Fruit fly (Drosophila melanogaster) whole organism, embryonic: ENCODE results near the gene CG43867.

Experiments
- Bgb ChIP-seq: fragments of 200-800 bp; sonication (Bioruptor generic); IDR thresholded peaks from 2 replicates; pipeline ENCODE4 v1.3.6; 2022; ENCODE audit warnings: missing biosample characterization, missing genetic modification characterization; ENCODE audit not compliant: partially characterized antibody
- CG14667 ChIP-seq: fragments of 200-800 bp; sonication (Bioruptor generic); IDR thresholded peaks from 2 replicates; pipeline ENCODE4 v1.3.6; 2022; ENCODE audit warnings: missing biosample characterization, missing genetic modification characterization
- CG14710 ChIP-seq: fragments of 200-800 bp; sonication (Bioruptor generic); optimal IDR thresholded peaks from 3 replicates; lab custom pipeline; 2019; ENCODE audit warnings: missing biosample characterization, mild to moderate bottlenecking, missing genetic modification characterization, moderate library complexity
- CG15514 ChIP-seq: fragments of 200-800 bp; sonication (Bioruptor generic); optimal IDR thresholded peaks from 3 replicates; lab custom pipeline; 2017; ENCODE audit warnings: missing biosample characterization, missing genetic modification characterization, mild to moderate bottlenecking, moderate library complexity, missing genetic modification reagents
- CG1603 ChIP-seq: fragments of 200-800 bp; sonication (Bioruptor generic); optimal IDR thresholded peaks from 2 replicates; lab custom pipeline; 2019; ENCODE audit warnings: missing biosample characterization, mild to moderate bottlenecking, missing genetic modification characterization, moderate library complexity
- CG16813 ChIP-seq: fragments of 200-800 bp; sonication (Bioruptor generic); IDR thresholded peaks from 3 replicates; pipeline ENCODE4 v1.3.6; 2022; ENCODE audit warnings: missing biosample characterization, missing genetic modification characterization; ENCODE audit not compliant: partially characterized antibody
- CG17186 ChIP-seq: fragments of 200-800 bp; sonication (Bioruptor generic); optimal IDR thresholded peaks from 3 replicates; lab custom pipeline; 2017; ENCODE audit warnings: missing biosample characterization, missing genetic modification reagents, missing genetic modification characterization
- CG1832 ChIP-seq: fragments of 200-800 bp; sonication (Bioruptor generic); optimal IDR thresholded peaks from 2 replicates; lab custom pipeline; 2017; ENCODE audit warnings: missing biosample characterization, mild to moderate bottlenecking, missing genetic modification characterization, inconsistent platforms
- CG2116 ChIP-seq: fragments of 200-800 bp; sonication (Bioruptor generic); optimal IDR thresholded peaks from 3 replicates; lab custom pipeline; 2018; ENCODE audit warnings: missing biosample characterization, mild to moderate bottlenecking, missing genetic modification characterization
- CG31365 ChIP-seq: fragments of 200-800 bp; sonication (Bioruptor generic); optimal IDR thresholded peaks from 2 replicates; lab custom pipeline; 2018; ENCODE audit warnings: missing biosample characterization, mild to moderate bottlenecking, missing genetic modification characterization
- CG3995 ChIP-seq: fragments of 200-800 bp; sonication (Bioruptor generic); optimal IDR thresholded peaks from 3 replicates; lab custom pipeline; 2016; ENCODE audit warnings: missing biosample characterization, missing genetic modification characterization
- CG4820 ChIP-seq: fragments of 200-800 bp; sonication (Bioruptor generic); optimal IDR thresholded peaks from 3 replicates; lab custom pipeline; 2016; ENCODE audit warnings: missing biosample characterization, missing genetic modification characterization
- CG6791 ChIP-seq: fragments of 200-800 bp; sonication (Bioruptor generic); IDR thresholded peaks from 3 replicates; pipeline ENCODE4 v1.3.6; 2022; ENCODE audit warnings: missing biosample characterization, missing genetic modification characterization; ENCODE audit not compliant: partially characterized antibody
- CG9609 ChIP-seq: fragments of 200-800 bp; sonication (Bioruptor generic); optimal IDR thresholded peaks from 3 replicates; lab custom pipeline; 2016; ENCODE audit warnings: missing biosample characterization, missing genetic modification characterization
- CG9876 ChIP-seq: fragments of 200-800 bp; sonication (Bioruptor generic); optimal IDR thresholded peaks from 2 replicates; lab custom pipeline; 2016; ENCODE audit warnings: missing biosample characterization, missing genetic modification characterization
- CoRest ChIP-seq: fragments of 200-800 bp; sonication (Bioruptor generic); optimal IDR thresholded peaks from 3 replicates; lab custom pipeline; 2018; ENCODE audit warnings: missing biosample characterization, mild to moderate bottlenecking, missing genetic modification characterization, moderate library complexity
- Dp ChIP-seq: fragments of 200-800 bp; sonication (Bioruptor generic); optimal IDR thresholded peaks from 2 replicates; lab custom pipeline; 2018; ENCODE audit warnings: missing biosample characterization, mild to moderate bottlenecking, missing genetic modification characterization, moderate library complexity
- Drgx ChIP-seq: fragments of 200-800 bp; sonication (Bioruptor generic); IDR thresholded peaks from 2 replicates; pipeline ENCODE4 v1.3.6; 2022; ENCODE audit warnings: missing biosample characterization, missing genetic modification characterization
- Elba2 ChIP-seq: fragments of 200-800 bp; sonication (Bioruptor generic); optimal IDR thresholded peaks from 3 replicates; lab custom pipeline; 2016; ENCODE audit warnings: missing biosample characterization, missing genetic modification characterization
- GATAe ChIP-seq: fragments of 200-800 bp; sonication (Bioruptor generic); conservative IDR thresholded peaks from 2 replicates; pipeline ENCODE4 v1.3.6; 2022; ENCODE audit warnings: missing biosample characterization, missing genetic modification characterization
- Gug ChIP-seq: fragments of 200-800 bp; sonication (Bioruptor generic); IDR thresholded peaks from 4 replicates; pipeline ENCODE4 v1.3.6; 2022; ENCODE audit warnings: missing biosample characterization, missing genetic modification characterization
- HLH4C ChIP-seq: fragments of 200-800 bp; sonication (Bioruptor generic); IDR thresholded peaks from 3 replicates; pipeline ENCODE4 v1.3.6; 2022; ENCODE audit warnings: missing biosample characterization, missing genetic modification characterization; ENCODE audit not compliant: partially characterized antibody
- Hr51 ChIP-seq, 2 experiments: fragments of 200-800 bp; sonication (Bioruptor generic); optimal IDR thresholded peaks; 2 replicates in 1 of 2; 3 replicates in 1 of 2; lab custom pipeline; 2016 to 2018; ENCODE audit warnings: missing biosample characterization in 2 of 2, missing genetic modification characterization in 2 of 2, mild to moderate bottlenecking in 1 of 2, moderate library complexity in 1 of 2
- Lhr ChIP-seq: fragments of 200-800 bp; sonication (Bioruptor generic); optimal IDR thresholded peaks from 3 replicates; lab custom pipeline; 2017; ENCODE audit warnings: mild to moderate bottlenecking, missing biosample characterization, missing genetic modification reagents, missing genetic modification characterization
- MBD-R2 ChIP-seq: fragments of 200-800 bp; sonication (Bioruptor generic); IDR thresholded peaks from 2 replicates; pipeline ENCODE4 v1.3.6; 2022; ENCODE audit warnings: missing biosample characterization, missing genetic modification characterization
- Oli ChIP-seq: fragments of 200-800 bp; sonication (Bioruptor generic); optimal IDR thresholded peaks from 2 replicates; lab custom pipeline; 2018; ENCODE audit warnings: missing biosample characterization, mild to moderate bottlenecking, missing genetic modification characterization, moderate library complexity
- Opbp ChIP-seq: fragments of 200-800 bp; sonication (Bioruptor generic); IDR thresholded peaks from 3 replicates; pipeline ENCODE4 v1.3.6; 2022; ENCODE audit warnings: missing biosample characterization, missing genetic modification characterization; ENCODE audit not compliant: partially characterized antibody
- Optix ChIP-seq: fragments of 200-800 bp; sonication (Bioruptor generic); IDR thresholded peaks from 3 replicates; pipeline ENCODE4 v1.3.6; 2022; ENCODE audit warnings: missing biosample characterization, missing genetic modification characterization
- Scr ChIP-seq: fragments of 200-800 bp; sonication (Bioruptor generic); IDR thresholded peaks from 2 replicates; pipeline ENCODE4 v1.3.6; 2022; ENCODE audit warnings: missing biosample characterization, missing genetic modification characterization; ENCODE audit not compliant: partially characterized antibody
- Sin3A ChIP-seq: fragments of >200 bp; optimal IDR thresholded peaks from 2 replicates; lab custom pipeline; 2018
- Sry-β ChIP-seq: fragments of 200-800 bp; sonication (Bioruptor generic); optimal IDR thresholded peaks from 2 replicates; lab custom pipeline; 2018; ENCODE audit warnings: missing biosample characterization, mild to moderate bottlenecking, missing genetic modification characterization, moderate library complexity
- amos ChIP-seq: fragments of 200-800 bp; sonication (Bioruptor generic); IDR thresholded peaks from 2 replicates; pipeline ENCODE4 v1.3.6; 2022; ENCODE audit warnings: missing biosample characterization, missing genetic modification characterization; ENCODE audit not compliant: partially characterized antibody
- ash1 ChIP-seq: fragments of 200-800 bp; sonication (Bioruptor generic); optimal IDR thresholded peaks from 2 replicates; lab custom pipeline; 2018; ENCODE audit warnings: missing biosample characterization, mild to moderate bottlenecking, missing genetic modification characterization
- disco-r ChIP-seq: fragments of 200-800 bp; sonication (Bioruptor generic); optimal IDR thresholded peaks from 2 replicates; lab custom pipeline; 2016; ENCODE audit warnings: missing biosample characterization, missing genetic modification characterization
- dm ChIP-seq: fragments of 200-800 bp; sonication (Bioruptor generic); optimal IDR thresholded peaks from 3 replicates; lab custom pipeline; 2016; ENCODE audit warnings: missing biosample characterization, missing genetic modification characterization
- gcm2 ChIP-seq: fragments of 200-800 bp; sonication (Bioruptor generic); optimal IDR thresholded peaks from 2 replicates; lab custom pipeline; 2016; ENCODE audit warnings: missing biosample characterization, missing genetic modification characterization
- hb ChIP-seq: fragments of 200-800 bp; sonication (Bioruptor generic); IDR thresholded peaks from 3 replicates; pipeline ENCODE4 v1.3.6; 2022; ENCODE audit warnings: missing biosample characterization, missing genetic modification characterization; ENCODE audit not compliant: partially characterized antibody
- knrl ChIP-seq: fragments of 200-800 bp; sonication (Bioruptor generic); IDR thresholded peaks from 3 replicates; pipeline ENCODE4 v1.3.6; 2022; ENCODE audit warnings: missing biosample characterization, missing genetic modification characterization; ENCODE audit not compliant: partially characterized antibody
- nerfin-2 ChIP-seq: fragments of 200-800 bp; sonication (Bioruptor generic); IDR thresholded peaks from 2 replicates; pipeline ENCODE4 v1.3.6; 2022; ENCODE audit warnings: missing biosample characterization, missing genetic modification characterization; ENCODE audit not compliant: partially characterized antibody
- otp ChIP-seq: fragments of 200-800 bp; sonication (Bioruptor generic); IDR thresholded peaks from 3 replicates; pipeline ENCODE4, ENCODE4 v1.3.6; 2022; ENCODE audit warnings: missing biosample characterization, missing genetic modification characterization
- pita ChIP-seq: fragments of 200-800 bp; sonication (Bioruptor generic); optimal IDR thresholded peaks from 2 replicates; lab custom pipeline; 2017; ENCODE audit warnings: missing biosample characterization, mild to moderate bottlenecking, missing genetic modification characterization
- pzg ChIP-seq: fragments of 200-800 bp; sonication (Bioruptor generic); optimal IDR thresholded peaks from 3 replicates; lab custom pipeline; 2018; ENCODE audit warnings: missing biosample characterization, mild to moderate bottlenecking, missing genetic modification characterization, moderate library complexity
- row ChIP-seq: fragments of 200-800 bp; sonication (Bioruptor generic); IDR thresholded peaks from 3 replicates; pipeline ENCODE4 v1.3.6; 2022; ENCODE audit warnings: missing biosample characterization, missing genetic modification characterization
- sens-2 ChIP-seq: fragments of 200-800 bp; sonication (Bioruptor generic); IDR thresholded peaks from 2 replicates; pipeline ENCODE4 v1.3.6; 2022; ENCODE audit warnings: missing biosample characterization, missing genetic modification characterization
- slp2 ChIP-seq: fragments of 200-800 bp; sonication (Bioruptor generic); optimal IDR thresholded peaks from 2 replicates; lab custom pipeline; 2016; ENCODE audit warnings: missing biosample characterization, missing genetic modification characterization
- tna ChIP-seq: fragments of 200-800 bp; sonication (Bioruptor generic); IDR thresholded peaks from 2 replicates; pipeline ENCODE4 v1.3.6; 2022; ENCODE audit warnings: missing biosample characterization, missing genetic modification characterization; ENCODE audit not compliant: partially characterized antibody
- trem ChIP-seq: fragments of 200-800 bp; optimal IDR thresholded peaks from 3 replicates; lab custom pipeline; 2019; ENCODE audit warnings: missing biosample characterization, mild to moderate bottlenecking, missing genetic modification characterization, moderate library complexity
- unc-4 ChIP-seq: fragments of 200-800 bp; sonication (Bioruptor generic); IDR thresholded peaks from 2 replicates; pipeline ENCODE4 v1.3.6; 2022; ENCODE audit warnings: missing biosample characterization, missing genetic modification characterization; ENCODE audit not compliant: partially characterized antibody
- vnd ChIP-seq: fragments of 200-800 bp; sonication (Bioruptor generic); IDR thresholded peaks from 3 replicates; pipeline ENCODE4 v1.3.6; 2022; ENCODE audit warnings: missing biosample characterization, missing genetic modification characterization; ENCODE audit not compliant: partially characterized antibody

Gene CG43867

DNA sequence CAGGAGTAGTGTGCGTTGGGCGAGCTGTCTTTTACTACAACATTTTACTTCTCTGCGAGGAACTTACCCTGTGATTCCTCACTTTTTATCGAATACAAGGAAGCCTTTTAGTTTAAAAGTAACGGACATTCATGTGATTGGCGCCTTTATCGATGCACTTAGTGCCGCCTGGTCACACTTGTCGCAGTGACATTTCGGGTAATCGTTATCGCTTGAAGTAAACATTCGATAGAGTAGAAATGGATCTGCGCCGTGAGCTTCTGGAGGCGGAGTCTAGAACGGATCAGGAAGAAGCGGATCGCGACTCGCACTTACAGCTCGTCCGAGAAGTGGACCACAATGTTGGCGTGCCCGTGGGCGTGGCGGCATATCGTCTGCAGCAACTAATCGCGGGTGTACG, 134.9 kb downstream of the CG43867 start, which contains the start of gene CG16989:
Gene CG16989 (plus strand): TSS at position 225 of the 400 bp plus-strand sequence.
- peak; percentile 74 for TF ChIP-seq pzg
- 0 out of 2 replicates have a peak, but pooled peaks have one; percentile 34 for TF ChIP-seq tna (GFP tag; lab: Robert Waterston, UW)
- TF ChIP-seq Optix (GFP tag; lab: Robert Waterston, UW), result no peak
- no peak for TF ChIP-seq CG1832 (GFP tag; lab: Kevin White, UChicago)
- peak; percentile 45; the same call in 1 of the 2 replicates for TF ChIP-seq amos (GFP tag; lab: Robert Waterston, UW)
- TF ChIP-seq CG17186 (GFP tag; lab: Kevin White, UChicago), result peak; percentile 49
- peak; percentile 55 for TF ChIP-seq Scr
- TF ChIP-seq ash1 (GFP tag; lab: Kevin White, UChicago), result no peak
- TF ChIP-seq CG31365, result no peak
- TF ChIP-seq Lhr (GFP tag; lab: Kevin White, UChicago), result peak; percentile 15
- TF ChIP-seq CG2116 (GFP tag; lab: Kevin White, UChicago), result peak; percentile 83
- peak; percentile 39; the same call in 1 of the 3 replicates for TF ChIP-seq hb (GFP tag; lab: Robert Waterston, UW)
- peak; percentile 63; the same call in 2 of the 3 replicates for TF ChIP-seq CG6791 (GFP tag; lab: Robert Waterston, UW)
- no peak for TF ChIP-seq disco-r (GFP tag; lab: Kevin White, UChicago)
- no peak for TF ChIP-seq CG9609 (GFP tag; lab: Kevin White, UChicago)
- peak; percentile 11 for TF ChIP-seq CG3995 (GFP tag; lab: Kevin White, UChicago)
- TF ChIP-seq vnd, result peak; percentile 40; the same call in 1 of the 3 replicates
- TF ChIP-seq CG1603 (tag; lab: Kevin White, UChicago), result peak; percentile 61
- TF ChIP-seq CG16813, result peak; percentile 58; the same call in 2 of the 3 replicates
- TF ChIP-seq CoRest (tag; lab: Kevin White, UChicago), result no peak
- TF ChIP-seq Oli (tag; lab: Kevin White, UChicago), result no peak
- no peak for TF ChIP-seq Gug
- peak; percentile 63 for TF ChIP-seq HLH4C
- peak; percentile 33; the same call in 1 of the 3 replicates for TF ChIP-seq knrl (GFP tag; lab: Robert Waterston, UW)
- no peak for TF ChIP-seq Hr51 (GFP tag; optimal IDR thresholded peaks at IDR 0.05; lab: Kevin White, UChicago)
- TF ChIP-seq Opbp (GFP tag; lab: Robert Waterston, UW), result peak; percentile 67; the same call in 2 of the 3 replicates
- no peak for TF ChIP-seq GATAe (GFP tag; lab: Robert Waterston, UW)
- TF ChIP-seq otp, result no peak
- peak; percentile 87 for TF ChIP-seq Dp (GFP tag; lab: Kevin White, UChicago)
- peak; percentile 57 for TF ChIP-seq Bgb (GFP tag; lab: Robert Waterston, UW)
- no peak for TF ChIP-seq sens-2 (GFP tag; lab: Robert Waterston, UW)
- TF ChIP-seq nerfin-2 (GFP tag; lab: Robert Waterston, UW), result no peak
- no peak for TF ChIP-seq Drgx (GFP tag; lab: Robert Waterston, UW)
- 0 out of 3 replicates have a peak, but pooled peaks have one; percentile 11 for TF ChIP-seq row (GFP tag; lab: Robert Waterston, UW)
- TF ChIP-seq CG4820 (GFP tag; lab: Kevin White, UChicago), result no peak
- TF ChIP-seq CG14710, result peak; percentile 31
- TF ChIP-seq CG14667 (GFP tag; lab: Robert Waterston, UW), result no peak
- TF ChIP-seq Sry-β (GFP tag; lab: Kevin White, UChicago), result no peak
- TF ChIP-seq CG9876 (GFP tag; lab: Kevin White, UChicago), result no peak
- TF ChIP-seq unc-4 (GFP tag; lab: Robert Waterston, UW), result peak; percentile 51
- TF ChIP-seq gcm2 (GFP tag; lab: Kevin White, UChicago), result no peak
- TF ChIP-seq CG15514 (GFP tag; lab: Kevin White, UChicago), result peak; percentile 62
- TF ChIP-seq pita (GFP tag; lab: Kevin White, UChicago), result no peak
- peak; percentile 26 for TF ChIP-seq Sin3A
- TF ChIP-seq Elba2 (GFP tag; lab: Kevin White, UChicago), result no peak
- TF ChIP-seq trem, result peak; percentile 52
- TF ChIP-seq dm (GFP tag; lab: Kevin White, UChicago), result no peak
- no peak for TF ChIP-seq slp2 (GFP tag; lab: Kevin White, UChicago)
- TF ChIP-seq MBD-R2 (GFP tag; lab: Robert Waterston, UW), result peak; percentile 63; the same call in 1 of the 2 replicates
